Worm (Caenorhabditis elegans) whole organism, L4 larva: ENCODE data around the gene srh-102.

Experiments
- T20F7.1 ChIP-seq: fragments of 200-800 bp; sonication (Bioruptor generic); optimal IDR thresholded peaks from 2 replicates; lab custom pipeline; 2018; ENCODE audit warnings: mild to moderate bottlenecking, missing genetic modification characterization, missing compliant biosample characterization
- aha-1 ChIP-seq: fragments of 150-350 bp; peaks from one replicate; lab custom pipeline; 2014; ENCODE audit warnings: missing biosample characterization, missing genetic modification characterization
- aly-2 ChIP-seq: sonication (generic microtip); optimal IDR thresholded peaks from 2 replicates; lab custom pipeline; 2018; ENCODE audit warnings: missing biosample characterization, missing genetic modification characterization
- ama-1 ChIP-seq: fragments of 150-350 bp; optimal IDR thresholded peaks from 2 replicates; lab custom pipeline; 2014; ENCODE audit warnings: inconsistent platforms, mixed read lengths
- arid-1 ChIP-seq: fragments of 200-800 bp; sonication (Bioruptor generic); conservative IDR thresholded peaks from 2 replicates; pipeline ENCODE4 v1.3.6; 2022; ENCODE audit warnings: missing genetic modification reagents, missing genetic modification characterization, missing compliant biosample characterization
- ceh-28 ChIP-seq: fragments of 150-350 bp; optimal IDR thresholded peaks from 2 replicates; lab custom pipeline; 2014; ENCODE audit warnings: missing biosample characterization, missing genetic modification reagents, missing genetic modification characterization
- ctbp-1 ChIP-seq: fragments of 200-800 bp; sonication (Bioruptor generic); IDR thresholded peaks from 2 replicates; pipeline ENCODE4 v1.3.6; 2022; ENCODE audit warnings: missing genetic modification reagents, missing genetic modification characterization, missing compliant biosample characterization
- dmd-8 ChIP-seq: fragments of 200-800 bp; sonication (Bioruptor generic); IDR thresholded peaks from 2 replicates; pipeline ENCODE4 v1.3.6; 2022; ENCODE audit warnings: missing genetic modification characterization, missing compliant biosample characterization
- dpl-1 ChIP-seq: fragments of 150-350 bp; optimal IDR thresholded peaks from 2 replicates; lab custom pipeline; 2014; ENCODE audit warnings: missing biosample characterization, missing genetic modification reagents, missing genetic modification characterization
- egl-27 ChIP-seq: sonication (generic microtip); optimal IDR thresholded peaks from 3 replicates; lab custom pipeline; 2017; ENCODE audit warnings: missing biosample characterization, missing genetic modification reagents, missing genetic modification characterization
- lin-39 ChIP-seq: fragments of 150-350 bp; optimal IDR thresholded peaks from 2 replicates; lab custom pipeline; 2014; ENCODE audit warnings: missing biosample characterization, missing genetic modification reagents, missing genetic modification characterization
- madf-5 ChIP-seq, 2 experiments: fragments of 200-800 bp; sonication (Bioruptor generic); IDR thresholded peaks; 2 replicates each; pipeline ENCODE4 v1.3.6; 2022; ENCODE audit warnings: missing compliant biosample characterization in 2 of 2, missing genetic modification characterization in 2 of 2
- nhr-237 ChIP-seq: sonication (generic microtip); optimal IDR thresholded peaks from 2 replicates; lab custom pipeline; 2017; ENCODE audit warnings: missing biosample characterization, missing genetic modification characterization
- sdz-12 ChIP-seq: fragments of 200-800 bp; sonication (Bioruptor generic); optimal IDR thresholded peaks from 2 replicates; lab custom pipeline; 2018; ENCODE audit warnings: mild to moderate bottlenecking, missing genetic modification characterization, missing compliant biosample characterization

DNA sequence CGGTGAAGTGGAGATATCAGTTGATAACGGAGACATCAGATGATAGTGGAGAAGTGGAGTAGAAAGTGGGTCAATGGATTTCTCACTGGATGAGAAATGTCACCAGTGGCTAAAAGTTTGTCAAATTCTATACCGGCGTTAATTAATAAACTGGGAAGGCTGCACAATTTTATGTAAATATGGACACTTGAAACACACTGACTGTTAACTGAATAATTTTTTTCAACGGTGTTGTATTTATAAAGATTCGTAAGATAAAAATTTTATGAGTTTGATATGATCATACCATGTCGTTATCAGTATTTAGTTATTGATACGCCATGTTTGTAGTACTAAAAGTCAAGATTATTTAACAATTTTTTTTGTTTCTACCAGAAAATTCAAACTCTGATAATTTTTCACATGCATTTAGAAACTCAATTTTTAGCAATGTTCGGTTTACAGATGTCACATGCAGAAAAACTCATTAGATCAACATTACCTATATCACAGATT is 5.8 kb downstream of the srh-102 start, which contains the start of gene F40D4.12:
- TF ChIP-seq nhr-237 (tag; lab: Kevin White, UChicago) (no peak), lin-39 (tag; lab: Kevin White, UChicago) (no peak), sdz-12 (GFP tag; lab: Kevin White, UChicago) (no peak), dmd-8 (GFP tag; lab: Robert Waterston, UW) (no peak), ctbp-1 (no peak), ceh-28 (no peak), T20F7.1 (GFP tag; lab: Kevin White, UChicago) (no peak), aly-2 (tag; lab: Kevin White, UChicago) (no peak), madf-5 (GFP tag; IDR thresholded peaks at IDR 0.05; lab: Robert Waterston, UW) (no peak), aha-1 (tag; lab: Kevin White, UChicago) (no peak), arid-1 (GFP tag; lab: Robert Waterston, UW) (no peak), dpl-1 (GFP tag; lab: Kevin White, UChicago) (no peak), egl-27 (tag; lab: Kevin White, UChicago) (no peak), ama-1 (lab: Kevin White, UChicago) (no peak)
